Worm (Caenorhabditis elegans) whole organism, L4/young adult: ENCODE data around the gene nhr-201.

ENCODE experiments used
- W03F9.2 ChIP-seq: fragments of 150-350 bp; optimal IDR thresholded peaks from 2 replicates; lab custom pipeline; 2014; ENCODE audit warnings: missing biosample characterization, missing genetic modification characterization
- dao-5 ChIP-seq: sonication (generic microtip); optimal IDR thresholded peaks from 2 replicates; lab custom pipeline; 2016; ENCODE audit warnings: missing genotype, missing genetic modification characterization, moderate library complexity, missing compliant biosample characterization
- him-1 ChIP-seq: sonication (generic microtip); optimal IDR thresholded peaks from 2 replicates; lab custom pipeline; 2016; ENCODE audit warnings: missing genotype, missing genetic modification reagents, missing genetic modification characterization, missing compliant biosample characterization

nhr-201 gene

ce11 chrV:482860-483259, 18.2 kb downstream of the nhr-201 start:
- TF ChIP-seq him-1 (tag; lab: Kevin White, UChicago) = no peak
- TF ChIP-seq W03F9.2 (tag; lab: Kevin White, UChicago) = no peak
- TF ChIP-seq dao-5 (tag; lab: Kevin White, UChicago) = no peak

DNA sequence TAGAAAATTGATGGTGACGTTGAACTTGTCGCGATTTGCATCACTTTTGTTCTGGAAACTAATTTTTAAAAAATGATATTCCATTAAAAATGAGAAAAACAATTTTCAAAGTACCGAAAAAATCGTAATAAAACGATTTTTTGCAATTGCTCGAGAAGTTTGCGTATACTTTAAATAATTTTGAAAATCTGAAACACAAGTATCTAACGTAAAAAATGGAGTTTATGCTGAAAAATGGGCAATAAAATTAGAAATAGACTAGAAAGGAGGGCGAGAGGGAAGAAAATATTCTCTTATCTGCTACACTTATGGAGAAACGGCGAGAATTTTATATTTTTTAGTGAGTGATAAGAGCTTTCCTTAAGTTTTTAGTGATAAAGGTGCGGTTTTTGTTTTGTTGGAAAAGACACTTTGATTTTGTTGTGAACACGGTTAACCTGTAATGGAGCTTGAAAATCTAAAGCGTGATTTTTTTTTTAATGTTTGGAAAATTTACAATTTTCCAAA, 18.7 kb downstream of the nhr-201 start, which contains the start of gene nhr-130:
nhr-130 (minus strand) TSS at position 51 of the 507 bp plus-strand sequence.
- TF ChIP-seq dao-5 (tag; lab: Kevin White, UChicago) = no peak
- no peak for TF ChIP-seq W03F9.2 (tag; lab: Kevin White, UChicago)
- TF ChIP-seq him-1 (tag; lab: Kevin White, UChicago) = no peak

DNA sequence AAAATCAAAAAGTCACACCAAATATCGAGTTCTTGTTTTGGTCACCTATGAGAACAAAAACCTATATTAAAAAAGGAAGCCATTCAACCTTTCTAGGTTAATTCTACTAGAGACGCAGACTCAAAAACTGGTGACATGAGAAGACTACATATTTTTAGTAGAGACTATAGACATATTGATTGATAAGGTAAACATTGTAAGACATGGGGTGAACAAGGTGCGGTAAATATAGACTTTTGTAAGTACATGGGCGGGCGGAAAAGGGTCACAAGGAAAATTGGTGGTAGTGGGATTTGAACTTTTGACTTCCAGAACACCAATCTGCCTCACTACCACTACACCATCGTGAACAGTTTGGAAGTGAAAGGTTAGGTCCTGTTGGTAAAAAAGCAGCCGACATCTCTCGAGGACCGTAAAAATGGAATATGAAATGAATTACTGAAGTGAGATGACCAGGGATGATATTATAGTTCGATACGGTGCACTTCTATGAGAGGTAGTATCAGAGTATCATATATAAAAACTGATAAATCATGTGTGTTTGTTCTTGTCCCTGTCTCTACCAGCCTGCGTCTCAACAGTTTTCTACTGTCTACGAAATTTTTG, 19.8 kb downstream of the nhr-201 start, which contains the start of gene nhr-212:
nhr-212 (plus strand) TSS at position 573 of the 606 bp plus-strand sequence.
- TF ChIP-seq W03F9.2 (tag; lab: Kevin White, UChicago) = no peak
- TF ChIP-seq dao-5 (tag; lab: Kevin White, UChicago) = no peak
- no peak for TF ChIP-seq him-1 (tag; lab: Kevin White, UChicago)

DNA sequence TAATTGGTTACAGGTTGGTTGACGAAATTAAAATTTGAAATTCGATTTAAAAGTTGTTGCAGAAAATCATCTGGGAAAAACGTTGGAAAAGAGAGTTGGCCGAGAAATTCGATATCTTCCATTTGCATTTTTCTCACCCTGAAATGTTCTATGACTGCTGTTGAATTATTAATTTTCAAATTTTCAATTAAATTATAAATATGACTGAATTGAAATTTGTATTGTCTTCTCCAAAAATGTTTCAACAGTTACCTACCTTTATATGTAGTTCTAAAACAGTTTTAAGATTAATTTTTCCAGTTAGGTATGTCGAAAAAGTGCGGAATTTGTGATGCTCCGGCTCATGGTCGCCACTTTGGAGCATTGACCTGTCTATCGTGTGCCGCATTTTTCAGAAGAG, 22.1 kb downstream of the nhr-201 start, which contains the start of gene nhr-211:
nhr-211 (plus strand) TSS at position 301 of the 400 bp plus-strand sequence.
- TF ChIP-seq him-1 (tag; lab: Kevin White, UChicago) (no peak), dao-5 (tag; lab: Kevin White, UChicago) (no peak), W03F9.2 (tag; lab: Kevin White, UChicago) (no peak)

- TF ChIP-seq him-1 (tag; lab: Kevin White, UChicago) (no peak), dao-5 (tag; lab: Kevin White, UChicago) (no peak), W03F9.2 (tag; lab: Kevin White, UChicago) (no peak)
Measured at ce11 chrV:487980-488379, 23.4 kb downstream of the nhr-201 start.

ce11 chrV:489320-489719, 24.7 kb downstream of the nhr-201 start, which contains the start of gene nhr-106:
TSS of gene nhr-106 (plus strand) at chrV:489620.
- TF ChIP-seq dao-5 (tag; lab: Kevin White, UChicago) (no peak), him-1 (tag; lab: Kevin White, UChicago) (no peak), W03F9.2 (tag; lab: Kevin White, UChicago) (no peak)

- TF ChIP-seq W03F9.2 (tag; lab: Kevin White, UChicago) = no peak
- no peak for TF ChIP-seq dao-5 (tag; lab: Kevin White, UChicago)
- no peak for TF ChIP-seq him-1 (tag; lab: Kevin White, UChicago)
Measured at ce11 chrV:491432-491831, 26.8 kb downstream of the nhr-201 start, which contains the start of gene str-196. TSS of gene str-196 (plus strand) at chrV:491732.

- TF ChIP-seq W03F9.2 (tag; lab: Kevin White, UChicago) (no peak), dao-5 (tag; lab: Kevin White, UChicago) (no peak), him-1 (tag; lab: Kevin White, UChicago) (no peak)
Measured at ce11 chrV:494284-494683, 29.7 kb downstream of the nhr-201 start, which contains the start of gene nhr-131. TSS of gene nhr-131 (plus strand) at chrV:494370.

ce11 chrV:497399-497798, 32.8 kb downstream of the nhr-201 start, which contains the start of gene T01G6.1:
TSS of gene T01G6.1 (plus strand) at chrV:497699.
- TF ChIP-seq W03F9.2 (tag; lab: Kevin White, UChicago) (no peak), him-1 (tag; lab: Kevin White, UChicago) (no peak), dao-5 (tag; lab: Kevin White, UChicago) (no peak)

DNA sequence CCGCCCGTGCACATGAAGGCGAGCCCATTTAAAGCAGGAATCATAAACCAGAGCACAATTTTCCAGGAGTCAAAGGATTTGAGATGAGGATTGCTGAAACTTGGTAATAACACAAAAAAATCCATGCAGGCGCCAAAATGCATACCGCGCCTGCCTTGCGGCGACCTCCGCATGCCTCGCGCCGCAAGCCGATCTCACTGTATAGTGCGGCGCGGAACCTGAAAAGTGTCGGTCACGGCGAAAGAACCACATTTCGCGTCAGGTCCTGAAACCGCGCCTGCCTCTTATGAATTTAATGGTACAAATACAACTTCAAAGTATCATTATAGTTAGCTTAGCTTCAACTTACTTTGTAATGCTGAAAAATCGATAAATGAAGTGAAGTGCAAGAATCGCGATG, 35.9 kb downstream of the nhr-201 start:
- no peak for TF ChIP-seq W03F9.2 (tag; lab: Kevin White, UChicago)

DNA sequence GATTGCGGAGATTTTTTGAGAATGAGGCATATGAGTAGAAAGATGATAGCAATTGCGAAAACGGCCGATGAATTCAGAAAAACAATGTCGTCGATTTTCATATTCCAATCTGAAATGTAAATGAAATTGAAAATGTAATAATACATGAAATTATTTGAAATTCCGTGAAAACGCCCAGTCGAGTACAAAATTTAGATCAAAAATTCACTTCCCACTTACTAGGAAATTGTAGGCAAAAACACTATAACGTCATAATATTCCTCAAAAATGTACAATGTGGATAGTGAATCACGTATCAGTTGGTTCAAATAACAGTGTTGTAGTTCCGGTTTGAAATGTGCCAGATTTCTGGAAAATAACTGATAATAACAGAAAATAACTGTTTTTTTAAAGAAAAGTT, 36.6 kb downstream of the nhr-201 start, which contains the start of gene str-256:
str-256 (minus strand) TSS at position 101 of the 400 bp plus-strand sequence.
- no peak for TF ChIP-seq W03F9.2 (tag; lab: Kevin White, UChicago)

- TF ChIP-seq him-1 (tag; lab: Kevin White, UChicago) (no peak), W03F9.2 (tag; lab: Kevin White, UChicago) (no peak), dao-5 (tag; lab: Kevin White, UChicago) (no peak)
Measured at ce11 chrV:502803-503273, 38.2 kb downstream of the nhr-201 start, which contains the start of gene T01G6.10. TSS of gene T01G6.10 (minus strand) at chrV:503223.

DNA sequence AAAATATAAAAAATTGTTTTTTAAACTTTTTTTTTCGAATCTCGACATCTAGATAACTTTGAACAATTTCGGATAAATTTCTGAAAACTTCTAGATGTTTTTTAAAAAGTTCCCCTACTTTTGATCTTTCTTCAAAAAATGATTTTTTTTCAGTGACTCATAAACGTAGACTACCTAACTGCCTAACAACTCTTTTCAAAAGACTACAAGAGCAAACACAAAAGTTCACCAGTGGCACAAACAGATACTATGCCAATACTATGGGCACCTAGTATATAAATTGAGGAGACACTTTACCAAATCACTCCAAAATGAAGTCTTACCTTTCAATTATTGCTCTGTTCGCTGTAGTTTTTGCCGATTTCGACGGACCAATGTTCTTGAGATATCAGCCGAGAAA, 39.1 kb downstream of the nhr-201 start, which contains the start of gene srlf-35:
srlf-35 (plus strand) TSS at position 301 of the 400 bp plus-strand sequence.
- TF ChIP-seq W03F9.2 (tag; lab: Kevin White, UChicago) (no peak), him-1 (tag; lab: Kevin White, UChicago) (no peak), dao-5 (tag; lab: Kevin White, UChicago) (no peak)
